Worm (Caenorhabditis elegans) whole organism, L4 larva: ENCODE measurements around the gene nra-4.
A peak's percentile ranks its signal among the peaks of the same experiment; 100 is the strongest.

Experiments used
- F10B5.3 ChIP-seq: sonication (generic microtip); optimal IDR thresholded peaks from 2 replicates; lab custom pipeline; 2016; ENCODE audit warnings: mild to moderate bottlenecking, missing genetic modification characterization, missing compliant biosample characterization
- R02D3.7 ChIP-seq: fragments of 150-350 bp; sonication (generic microtip); optimal IDR thresholded peaks from 3 replicates; lab custom pipeline; 2014; ENCODE audit warnings: missing biosample characterization, missing genetic modification characterization
- ama-1 ChIP-seq: fragments of 150-350 bp; optimal IDR thresholded peaks from 2 replicates; lab custom pipeline; 2014; ENCODE audit warnings: inconsistent platforms, mixed read lengths
- ceh-32 ChIP-seq: sonication (generic microtip); optimal IDR thresholded peaks from 2 replicates; lab custom pipeline; 2016; ENCODE audit warnings: mild to moderate bottlenecking, missing genetic modification characterization, missing compliant biosample characterization; ENCODE audit not compliant: poor library complexity
- dve-1 ChIP-seq: sonication (generic microtip); optimal IDR thresholded peaks from 2 replicates; lab custom pipeline; 2017; ENCODE audit warnings: antibody characterized with exemption, mild to moderate bottlenecking, missing genetic modification characterization, missing compliant biosample characterization; ENCODE audit not compliant: insufficient read depth
- fkh-10 ChIP-seq: fragments of 150-350 bp; optimal IDR thresholded peaks from 2 replicates; lab custom pipeline; 2014; ENCODE audit warnings: missing biosample characterization, missing genetic modification reagents, missing genetic modification characterization
- jun-1 ChIP-seq: fragments of 150-350 bp; optimal IDR thresholded peaks from 2 replicates; lab custom pipeline; 2014; ENCODE audit warnings: missing biosample characterization, missing genetic modification reagents, missing genetic modification characterization
- lin-13 ChIP-seq: fragments of 150-350 bp; optimal IDR thresholded peaks from 2 replicates; lab custom pipeline; 2014; ENCODE audit warnings: missing biosample characterization, missing genetic modification reagents, missing genetic modification characterization
- mxl-3 ChIP-seq: fragments of 200-800 bp; sonication (Bioruptor generic); optimal IDR thresholded peaks from 2 replicates; lab custom pipeline; 2018; ENCODE audit warnings: mild to moderate bottlenecking, missing genetic modification characterization, missing compliant biosample characterization
- nhr-111 ChIP-seq: fragments of 200-800 bp; sonication (Bioruptor generic); optimal IDR thresholded peaks from 2 replicates; lab custom pipeline; 2018; ENCODE audit warnings: mild to moderate bottlenecking, missing genetic modification characterization, missing compliant biosample characterization
- nhr-28 ChIP-seq: fragments of 150-350 bp; optimal IDR thresholded peaks from 2 replicates; lab custom pipeline; 2014; ENCODE audit warnings: missing biosample characterization, missing genetic modification characterization
- php-3 ChIP-seq: fragments of 200-800 bp; sonication (Bioruptor generic); IDR thresholded peaks from 2 replicates; pipeline ENCODE4 v1.3.6; 2022; ENCODE audit warnings: missing genetic modification reagents, missing genetic modification characterization, missing compliant biosample characterization
- snpc-4 ChIP-seq: fragments of 150-350 bp; optimal IDR thresholded peaks from 2 replicates; lab custom pipeline; 2014; ENCODE audit warnings: missing biosample characterization, missing genetic modification characterization
- unc-39 ChIP-seq: sonication (generic microtip); optimal IDR thresholded peaks from 2 replicates; lab custom pipeline; 2017; ENCODE audit warnings: missing biosample characterization, missing genetic modification characterization

DNA sequence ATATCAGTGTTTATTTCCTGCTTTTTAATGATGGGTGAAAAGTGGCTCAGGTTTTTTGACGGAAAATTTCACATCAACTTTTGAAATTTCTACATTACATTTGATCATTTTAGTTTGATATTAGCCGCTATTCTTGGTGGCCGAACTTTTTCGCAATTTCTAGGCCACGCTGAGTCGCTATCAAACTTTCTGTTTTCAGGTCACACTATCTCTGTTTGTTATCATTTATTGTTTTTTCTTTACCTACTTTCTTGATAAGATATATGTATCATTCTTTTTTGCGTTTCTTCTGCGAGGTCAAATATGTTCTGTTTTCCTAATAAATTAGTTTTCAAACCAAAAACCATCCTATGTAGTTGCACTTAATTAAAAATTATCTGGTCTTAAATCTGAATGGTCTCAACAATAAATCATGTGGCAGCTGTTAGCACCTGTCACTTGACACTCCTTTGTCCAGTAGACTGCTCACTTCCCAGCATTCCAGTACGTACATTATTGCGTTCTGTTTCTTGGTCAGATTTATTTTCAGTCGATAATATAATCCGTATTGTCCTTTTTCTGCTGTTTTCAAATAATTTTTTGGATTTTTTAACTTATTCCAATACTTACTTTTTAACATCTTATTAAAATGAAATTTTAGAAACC lies 12.0 kb upstream of the nra-4 start:
- TF ChIP-seq php-3 (GFP tag; lab: Robert Waterston, UW) (0 out of 2 replicates have a peak, but pooled peaks have one; percentile 7), F10B5.3 (tag; lab: Kevin White, UChicago) (no peak), fkh-10 (no peak), unc-39 (tag; lab: Kevin White, UChicago) (no peak), dve-1 (tag; lab: Kevin White, UChicago) (no peak), mxl-3 (GFP tag; lab: Kevin White, UChicago) (peak; percentile 23), nhr-111 (no peak), ceh-32 (tag; lab: Kevin White, UChicago) (no peak), snpc-4 (no peak), nhr-28 (peak; percentile 86), jun-1 (tag; lab: Kevin White, UChicago) (no peak), R02D3.7 (tag; lab: Kevin White, UChicago) (no peak), lin-13 (no peak), ama-1 (lab: Kevin White, UChicago) (no peak)
